Fruit fly (Drosophila melanogaster) whole organism, wandering third instar larva: Measurements from ENCODE around the gene Oseg5.
A peak's percentile ranks its signal among the peaks of the same experiment; 100 is the strongest.

Experiments used
- CG32264 ChIP-seq: fragments of 200-800 bp; sonication (Bioruptor generic); optimal IDR thresholded peaks from 2 replicates; lab custom pipeline; 2016; ENCODE audit warnings: missing biosample characterization, missing genetic modification characterization
- Hnf4 ChIP-seq: fragments of 200-800 bp; sonication (Bioruptor generic); optimal IDR thresholded peaks from 2 replicates; lab custom pipeline; 2016; ENCODE audit warnings: missing biosample characterization, mild to moderate bottlenecking, missing genetic modification characterization
- N ChIP-seq: fragments of >200 bp; optimal IDR thresholded peaks from 2 replicates; lab custom pipeline; 2018; ENCODE audit warnings: missing biosample characterization, missing external identifiers, missing genetic modification characterization
- OdsH ChIP-seq: fragments of 200-800 bp; sonication (Bioruptor generic); optimal IDR thresholded peaks from 2 replicates; lab custom pipeline; 2016; ENCODE audit warnings: missing biosample characterization, mild to moderate bottlenecking, missing genetic modification characterization
- brk ChIP-seq: fragments of 200-800 bp; sonication (Bioruptor generic); optimal IDR thresholded peaks from 2 replicates; lab custom pipeline; 2016; ENCODE audit warnings: missing biosample characterization, mild to moderate bottlenecking, missing genetic modification characterization
- fru ChIP-seq: fragments of 200-800 bp; sonication (Bioruptor generic); optimal IDR thresholded peaks from 3 replicates; lab custom pipeline; 2016; ENCODE audit warnings: missing biosample characterization, mild to moderate bottlenecking, missing genetic modification characterization
- lola ChIP-seq: fragments of >200 bp; optimal IDR thresholded peaks from 2 replicates; lab custom pipeline; 2017; ENCODE audit warnings: missing biosample characterization, missing genetic modification characterization
- psq ChIP-seq: fragments of 200-800 bp; sonication (Bioruptor generic); optimal IDR thresholded peaks from 3 replicates; lab custom pipeline; 2017; ENCODE audit warnings: missing biosample characterization, mild to moderate bottlenecking, missing genetic modification characterization, moderate library complexity
- rgr ChIP-seq: fragments of 200-800 bp; sonication (Bioruptor generic); optimal IDR thresholded peaks from 3 replicates; lab custom pipeline; 2016; ENCODE audit warnings: missing biosample characterization, mild to moderate bottlenecking, missing genetic modification characterization
- sv ChIP-seq: fragments of 200-800 bp; sonication (Bioruptor generic); optimal IDR thresholded peaks from 3 replicates; lab custom pipeline; 2016; ENCODE audit warnings: missing biosample characterization, missing genetic modification characterization
- woc ChIP-seq: sonication (Bioruptor generic); optimal IDR thresholded peaks from 2 replicates; lab custom pipeline; 2016; ENCODE audit warnings: missing biosample characterization, mild to moderate bottlenecking, missing genetic modification characterization

DNA sequence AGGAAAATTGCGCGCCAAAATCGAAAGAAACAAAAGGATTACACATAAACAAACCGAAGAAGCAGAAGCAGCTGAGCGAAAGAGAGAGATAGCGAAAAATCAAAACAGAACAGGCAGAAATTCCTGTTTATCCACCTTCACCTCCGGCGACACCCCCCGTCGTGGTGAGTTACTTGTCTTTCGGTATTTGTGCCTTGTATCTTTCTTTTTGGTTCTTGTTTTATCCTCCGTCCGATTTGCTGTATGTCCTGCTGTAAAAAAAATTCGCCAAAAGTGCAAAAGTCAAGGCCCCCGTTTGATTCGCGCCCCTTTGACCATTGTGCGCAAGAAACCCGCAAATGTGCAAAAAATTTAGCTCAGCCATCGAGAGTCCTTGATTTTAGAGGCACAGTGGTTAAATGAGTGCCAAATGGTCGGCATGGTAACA is 37.3 kb downstream of the Oseg5 start:
- TF ChIP-seq sv (GFP tag; lab: Kevin White, UChicago) (no peak), CG32264 (no peak), fru (GFP tag; lab: Kevin White, UChicago) (peak; percentile 2), brk (GFP tag; lab: Kevin White, UChicago) (no peak), woc (no peak), psq (GFP tag; lab: Kevin White, UChicago) (peak; percentile 94), Hnf4 (GFP tag; lab: Kevin White, UChicago) (no peak), OdsH (GFP tag; lab: Kevin White, UChicago) (no peak), rgr (GFP tag; lab: Kevin White, UChicago) (no peak), N (GFP tag; lab: Kevin White, UChicago) (no peak), lola (GFP tag; lab: Kevin White, UChicago) (no peak)
